Fruit fly (Drosophila melanogaster): Measurements from ENCODE around the gene CG31205.

DNA sequence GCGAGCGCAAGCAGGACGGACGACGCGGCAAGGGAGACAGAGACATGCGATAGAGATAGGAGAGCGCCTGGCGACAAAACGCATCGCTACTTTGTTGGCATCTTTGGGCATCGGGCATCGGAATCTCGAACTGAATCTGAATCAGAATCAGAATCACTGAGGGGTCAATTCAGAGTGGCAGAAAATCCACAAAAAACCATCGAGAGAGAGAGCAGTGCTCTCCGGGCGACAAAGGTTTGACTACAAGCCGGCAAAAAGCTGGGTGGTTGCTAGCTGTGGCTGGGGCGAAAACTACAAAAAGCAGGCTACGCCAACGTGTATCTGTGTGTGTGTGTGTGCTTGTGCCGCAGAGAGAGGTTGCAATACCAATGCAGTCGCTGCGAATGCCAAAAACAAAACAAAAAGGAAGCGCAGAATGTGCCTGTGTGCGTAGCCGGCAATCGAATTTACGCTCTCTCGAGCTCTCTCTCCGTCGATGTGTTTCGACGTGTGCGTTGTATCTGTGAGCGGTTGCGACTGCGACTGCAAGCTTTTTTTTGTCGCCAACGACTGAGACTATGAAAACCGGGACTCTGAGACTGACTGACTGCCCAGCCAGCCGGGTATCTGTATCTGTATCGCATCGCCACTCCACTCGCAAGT lies 47.0 kb downstream of the CG31205 start:
- TF ChIP-seq gl (tag; optimal IDR thresholded peaks at IDR 0.05) (peak; percentile 99), CG17806 (tag; optimal IDR thresholded peaks at IDR 0.05) (peak; percentile 82), CG15710 (tag; optimal IDR thresholded peaks at IDR 0.05) (peak; percentile 89), CG32121 (GFP tag; IDR thresholded peaks at IDR 0.05) (peak; percentile 100), CG14655 (GFP tag; optimal IDR thresholded peaks at IDR 0.05) (peak; percentile 93), Snoo (tag; optimal IDR thresholded peaks at IDR 0.05) (peak; percentile 89), rn (GFP tag; IDR thresholded peaks at IDR 0.05) (peak; percentile 65; the same call in 1 of the 2 replicates), CG9948 (tag; optimal IDR thresholded peaks at IDR 0.05) (peak; percentile 73), Pif1B (GFP tag; optimal IDR thresholded peaks at IDR 0.05) (peak; percentile 97), CG12605 (GFP tag; IDR thresholded peaks at IDR 0.05) (peak; percentile 98), Ets98B (GFP tag; IDR thresholded peaks at IDR 0.05) (peak; percentile 100)
